Worm (Caenorhabditis elegans) whole organism, mixed stage, embryonic: ENCODE results near the gene F21C10.10.

Source experiments
- M03D4.4 ChIP-seq: sonication (generic microtip); optimal IDR thresholded peaks from 2 replicates; lab custom pipeline; 2017; ENCODE audit warnings: mild to moderate bottlenecking, missing genetic modification characterization, missing compliant biosample characterization
- ceh-39 ChIP-seq: fragments of 150-350 bp; optimal IDR thresholded peaks from 2 replicates; lab custom pipeline; 2014; ENCODE audit warnings: missing biosample characterization, missing genetic modification characterization
- nhr-237 ChIP-seq: fragments of 150-350 bp; optimal IDR thresholded peaks from 2 replicates; lab custom pipeline; 2014; ENCODE audit warnings: missing biosample characterization, missing genetic modification characterization
- unc-120 ChIP-seq: sonication (generic microtip); optimal IDR thresholded peaks from 2 replicates; lab custom pipeline; 2017; ENCODE audit warnings: missing genetic modification characterization, missing compliant biosample characterization; ENCODE audit not compliant: poor library complexity, severe bottlenecking
- unc-62 ChIP-seq: fragments of 150-350 bp; optimal IDR thresholded peaks from 2 replicates; lab custom pipeline; 2014; ENCODE audit warnings: missing biosample characterization, missing genetic modification reagents, missing genetic modification characterization

DNA sequence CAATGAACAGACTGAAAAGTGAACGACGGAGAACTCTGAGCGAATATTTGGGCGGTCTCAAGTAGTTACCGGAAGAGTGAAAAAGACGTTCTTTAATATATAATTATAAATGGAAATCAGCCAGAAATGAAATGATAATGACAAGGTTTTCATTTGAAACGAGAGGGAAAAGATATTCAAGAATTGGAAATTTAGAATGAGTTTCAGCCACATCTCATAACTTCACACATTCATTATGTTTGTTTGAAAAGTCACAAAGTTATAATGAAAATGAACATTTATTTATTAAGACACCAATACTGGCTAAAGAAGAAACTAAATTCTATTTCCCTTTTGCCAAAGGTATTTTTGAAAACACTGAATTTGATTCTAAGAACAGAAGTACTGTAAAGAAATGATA is 45.0 kb upstream of the F21C10.10 start, which contains the start of gene C25E10.7:
- no peak for TF ChIP-seq ceh-39 (tag; lab: Kevin White, UChicago)
- no peak for TF ChIP-seq unc-120 (tag; lab: Kevin White, UChicago)
- TF ChIP-seq unc-62 (GFP tag; lab: Kevin White, UChicago) = no peak
- no peak for TF ChIP-seq M03D4.4 (tag; lab: Kevin White, UChicago)
- no peak for TF ChIP-seq nhr-237
